Worm (Caenorhabditis elegans) whole organism, L4 larva: Measurements from ENCODE around the gene F36H5.13.

Experiments
- D1046.2 ChIP-seq: fragments of 200-800 bp; sonication (Bioruptor generic); IDR thresholded peaks from 2 replicates; pipeline ENCODE4 v1.3.6; 2022; ENCODE audit warnings: missing genetic modification characterization, missing compliant biosample characterization
- F10B5.3 ChIP-seq: sonication (generic microtip); optimal IDR thresholded peaks from 2 replicates; lab custom pipeline; 2016; ENCODE audit warnings: mild to moderate bottlenecking, missing genetic modification characterization, missing compliant biosample characterization
- F44E2.7 ChIP-seq: fragments of 200-800 bp; sonication (Bioruptor generic); IDR thresholded peaks from 2 replicates; pipeline ENCODE4 v2.1.2; 2022; ENCODE audit warnings: missing genetic modification characterization, missing compliant biosample characterization
- F49E8.2 ChIP-seq: sonication (generic microtip); optimal IDR thresholded peaks from 2 replicates; lab custom pipeline; 2016; ENCODE audit warnings: missing compliant biosample characterization, mild to moderate bottlenecking, missing genetic modification characterization, borderline replicate concordance
- R02D3.7 ChIP-seq: fragments of 150-350 bp; sonication (generic microtip); optimal IDR thresholded peaks from 3 replicates; lab custom pipeline; 2014; ENCODE audit warnings: missing biosample characterization, missing genetic modification characterization
- T26A8.4 ChIP-seq: fragments of 200-800 bp; sonication (Bioruptor generic); IDR thresholded peaks from 2 replicates; pipeline ENCODE4 v1.3.6; 2022; ENCODE audit warnings: missing genetic modification characterization, missing compliant biosample characterization
- Y48G9A.11 ChIP-seq: fragments of 200-800 bp; sonication (Bioruptor generic); IDR thresholded peaks from 2 replicates; pipeline ENCODE4 v1.3.6; 2022; ENCODE audit warnings: missing genetic modification reagents, missing genetic modification characterization, missing compliant biosample characterization
- ZK546.5 ChIP-seq, 2 experiments: sonication (generic microtip); optimal IDR thresholded peaks; 2 replicates each; lab custom pipeline; 2017; ENCODE audit warnings: missing biosample characterization in 2 of 2, missing genetic modification characterization in 2 of 2
- aha-1 ChIP-seq: fragments of 150-350 bp; peaks from one replicate; lab custom pipeline; 2014; ENCODE audit warnings: missing biosample characterization, missing genetic modification characterization
- attf-4 ChIP-seq: sonication (generic microtip); optimal IDR thresholded peaks from 3 replicates; lab custom pipeline; 2017; ENCODE audit warnings: missing biosample characterization, missing genetic modification characterization
- ceh-82 ChIP-seq: sonication (generic microtip); optimal IDR thresholded peaks from 2 replicates; lab custom pipeline; 2017; ENCODE audit warnings: missing biosample characterization, missing genetic modification characterization
- daf-16 ChIP-seq, 3 experiments: sonication (generic microtip); optimal IDR thresholded peaks; 2 replicates each; lab custom pipeline; 2016 to 2017; ENCODE audit warnings: missing genetic modification characterization in 3 of 3, missing genetic modification reagents in 3 of 3, mild to moderate bottlenecking in 2 of 3, missing compliant biosample characterization in 2 of 3, missing biosample characterization in 1 of 3, moderate library complexity in 1 of 3
- dmd-6 ChIP-seq: fragments of 200-800 bp; sonication (Bioruptor generic); IDR thresholded peaks from 2 replicates; pipeline ENCODE4 v1.3.6; 2022; ENCODE audit warnings: missing genetic modification reagents, missing genetic modification characterization, missing compliant biosample characterization
- duxl-1 ChIP-seq: sonication (generic microtip); optimal IDR thresholded peaks from 2 replicates; lab custom pipeline; 2016; ENCODE audit warnings: mild to moderate bottlenecking, missing genetic modification characterization, moderate library complexity, missing compliant biosample characterization; ENCODE audit not compliant: poor library complexity
- gei-8 ChIP-seq: fragments of 200-800 bp; sonication (Bioruptor generic); optimal IDR thresholded peaks from 2 replicates; lab custom pipeline; 2018; ENCODE audit warnings: mild to moderate bottlenecking, missing genetic modification characterization, missing compliant biosample characterization
- hlh-11 ChIP-seq: fragments of 200-800 bp; sonication (Bioruptor generic); optimal IDR thresholded peaks from 2 replicates; lab custom pipeline; 2018; ENCODE audit warnings: mild to moderate bottlenecking, missing genetic modification characterization, missing compliant biosample characterization
- jun-1 ChIP-seq: fragments of 150-350 bp; optimal IDR thresholded peaks from 2 replicates; lab custom pipeline; 2014; ENCODE audit warnings: missing biosample characterization, missing genetic modification reagents, missing genetic modification characterization
- lim-7 ChIP-seq: fragments of 200-800 bp; sonication (Bioruptor generic); IDR thresholded peaks from 2 replicates; pipeline ENCODE4 v1.3.6; 2022; ENCODE audit warnings: missing genetic modification characterization, missing compliant biosample characterization
- lin-1 ChIP-seq: fragments of 200-800 bp; sonication (Bioruptor generic); IDR thresholded peaks from 2 replicates; pipeline ENCODE4 v1.3.6; 2022; ENCODE audit warnings: missing genetic modification reagents, missing genetic modification characterization, missing compliant biosample characterization
- lin-13 ChIP-seq: fragments of 150-350 bp; optimal IDR thresholded peaks from 2 replicates; lab custom pipeline; 2014; ENCODE audit warnings: missing biosample characterization, missing genetic modification reagents, missing genetic modification characterization
- lin-38 ChIP-seq: fragments of 200-800 bp; sonication (Bioruptor generic); IDR thresholded peaks from 2 replicates; pipeline ENCODE4 v1.3.6; 2022; ENCODE audit warnings: missing genetic modification reagents, missing genetic modification characterization, missing compliant biosample characterization
- lsy-2 ChIP-seq, 2 experiments: fragments of 150-350 bp in 1 of 2; sonication (generic microtip) in 1 of 2; optimal IDR thresholded peaks; 2 replicates each; lab custom pipeline; 2014 to 2017; ENCODE audit warnings: missing biosample characterization in 2 of 2, missing genetic modification characterization in 2 of 2
- madf-9 ChIP-seq: fragments of 200-800 bp; sonication (Bioruptor generic); conservative IDR thresholded peaks from 2 replicates; pipeline ENCODE4 v1.3.6; 2022; ENCODE audit warnings: missing genetic modification reagents, missing genetic modification characterization, missing compliant biosample characterization
- mdl-1 ChIP-seq, 2 experiments: fragments of 150-350 bp in 1 of 2; sonication (generic microtip) in 1 of 2; optimal IDR thresholded peaks; 2 replicates each; lab custom pipeline; 2014 to 2017; ENCODE audit warnings: missing biosample characterization in 2 of 2, missing genetic modification characterization in 2 of 2
- mdt-29 ChIP-seq: fragments of 200-800 bp; sonication (Bioruptor generic); IDR thresholded peaks from 2 replicates; pipeline ENCODE4 v1.3.6; 2022; ENCODE audit warnings: missing genetic modification reagents, missing genetic modification characterization, missing compliant biosample characterization
- mes-2 ChIP-seq: sonication (generic microtip); optimal IDR thresholded peaks from 2 replicates; lab custom pipeline; 2016; ENCODE audit warnings: missing genotype, mild to moderate bottlenecking, missing genetic modification characterization, missing compliant biosample characterization; ENCODE audit not compliant: poor library complexity, severe bottlenecking
- mxl-3 ChIP-seq: fragments of 200-800 bp; sonication (Bioruptor generic); optimal IDR thresholded peaks from 2 replicates; lab custom pipeline; 2018; ENCODE audit warnings: mild to moderate bottlenecking, missing genetic modification characterization, missing compliant biosample characterization
- nhr-10 ChIP-seq: fragments of 150-350 bp; optimal IDR thresholded peaks from 2 replicates; lab custom pipeline; 2014; ENCODE audit warnings: missing biosample characterization, missing genetic modification characterization
- nhr-102 ChIP-seq: sonication (generic microtip); optimal IDR thresholded peaks from 2 replicates; lab custom pipeline; 2016; ENCODE audit warnings: mild to moderate bottlenecking, missing genetic modification characterization, moderate library complexity, missing compliant biosample characterization
- nhr-237 ChIP-seq: sonication (generic microtip); optimal IDR thresholded peaks from 2 replicates; lab custom pipeline; 2017; ENCODE audit warnings: missing biosample characterization, missing genetic modification characterization
- nhr-28 ChIP-seq: fragments of 150-350 bp; optimal IDR thresholded peaks from 2 replicates; lab custom pipeline; 2014; ENCODE audit warnings: missing biosample characterization, missing genetic modification characterization
- nhr-41 ChIP-seq: fragments of 200-800 bp; sonication (Bioruptor generic); IDR thresholded peaks from 2 replicates; pipeline ENCODE4 v1.3.6; 2022; ENCODE audit warnings: missing genetic modification reagents, missing genetic modification characterization, missing compliant biosample characterization
- nhr-77 ChIP-seq: fragments of 150-350 bp; optimal IDR thresholded peaks from 2 replicates; lab custom pipeline; 2014; ENCODE audit warnings: missing biosample characterization, missing genetic modification characterization
- pha-4 ChIP-seq, 2 experiments: fragments of 150-350 bp in 1 of 2; fragments of 200-800 bp in 1 of 2; sonication (Bioruptor generic) in 1 of 2; IDR thresholded peaks in 1 of 2; optimal IDR thresholded peaks in 1 of 2; 2 replicates each; pipeline versions ENCODE4 v1.3.6 to Lab custom; 2014 to 2022; ENCODE audit warnings: missing genetic modification characterization in 2 of 2, missing genetic modification reagents in 2 of 2, missing biosample characterization in 1 of 2, missing compliant biosample characterization in 1 of 2
- php-3 ChIP-seq: fragments of 200-800 bp; sonication (Bioruptor generic); IDR thresholded peaks from 2 replicates; pipeline ENCODE4 v1.3.6; 2022; ENCODE audit warnings: missing genetic modification reagents, missing genetic modification characterization, missing compliant biosample characterization
- pqm-1 ChIP-seq: sonication (generic microtip); optimal IDR thresholded peaks from 2 replicates; lab custom pipeline; 2017; ENCODE audit warnings: missing biosample characterization, missing genetic modification characterization
- rbr-2 ChIP-seq: sonication (generic microtip); optimal IDR thresholded peaks from 2 replicates; lab custom pipeline; 2016; ENCODE audit warnings: missing genotype, missing genetic modification characterization, missing compliant biosample characterization
- set-16 ChIP-seq: fragments of 200-800 bp; sonication (Bioruptor generic); IDR thresholded peaks from 2 replicates; pipeline ENCODE4 v1.3.6; 2022; ENCODE audit warnings: missing genetic modification reagents, missing genetic modification characterization, missing compliant biosample characterization
- skn-1 ChIP-seq: fragments of 150-350 bp; optimal IDR thresholded peaks from 2 replicates; lab custom pipeline; 2014; ENCODE audit warnings: missing biosample characterization, missing genetic modification characterization
- snpc-4 ChIP-seq: fragments of 150-350 bp; optimal IDR thresholded peaks from 2 replicates; lab custom pipeline; 2014; ENCODE audit warnings: missing biosample characterization, missing genetic modification characterization
- spr-1 ChIP-seq: sonication (generic microtip); optimal IDR thresholded peaks from 2 replicates; lab custom pipeline; 2016; ENCODE audit warnings: mild to moderate bottlenecking, missing genetic modification characterization, missing compliant biosample characterization
- spr-3 ChIP-seq: fragments of 200-800 bp; sonication (Bioruptor generic); optimal IDR thresholded peaks from 2 replicates; lab custom pipeline; 2018; ENCODE audit warnings: mild to moderate bottlenecking, missing genetic modification characterization, missing compliant biosample characterization
- tag-97 ChIP-seq: fragments of 200-800 bp; sonication (Bioruptor generic); IDR thresholded peaks from 2 replicates; pipeline ENCODE4 v1.3.6; 2022; ENCODE audit warnings: missing genetic modification characterization, missing compliant biosample characterization
- unc-130 ChIP-seq: sonication (generic microtip); optimal IDR thresholded peaks from 2 replicates; lab custom pipeline; 2016; ENCODE audit warnings: missing genetic modification reagents, missing genetic modification characterization, missing compliant biosample characterization
- unc-62 ChIP-seq, 3 experiments: fragments of 150-350 bp in 1 of 3; sonication (generic microtip); optimal IDR thresholded peaks in 2 of 3; peaks in 1 of 3; 1 replicate in 1 of 3; 2 replicates in 2 of 3; lab custom pipeline; 2014 to 2017; ENCODE audit warnings: missing biosample characterization in 3 of 3, missing genetic modification characterization in 3 of 3, missing genetic modification reagents in 3 of 3, missing genotype in 1 of 3
- vab-7 ChIP-seq: fragments of 200-800 bp; sonication (Bioruptor generic); IDR thresholded peaks from 2 replicates; pipeline ENCODE4 v1.3.6; 2022; ENCODE audit warnings: missing genetic modification reagents, missing genetic modification characterization, missing compliant biosample characterization
- zag-1 ChIP-seq: fragments of 150-350 bp; optimal IDR thresholded peaks from 2 replicates; lab custom pipeline; 2014; ENCODE audit warnings: missing biosample characterization, missing genetic modification characterization
- zip-11 ChIP-seq: fragments of 200-800 bp; sonication (Bioruptor generic); IDR thresholded peaks from 2 replicates; pipeline ENCODE4 v1.3.6; 2022; ENCODE audit warnings: missing genetic modification characterization, missing compliant biosample characterization

The F36H5.13 gene

DNA sequence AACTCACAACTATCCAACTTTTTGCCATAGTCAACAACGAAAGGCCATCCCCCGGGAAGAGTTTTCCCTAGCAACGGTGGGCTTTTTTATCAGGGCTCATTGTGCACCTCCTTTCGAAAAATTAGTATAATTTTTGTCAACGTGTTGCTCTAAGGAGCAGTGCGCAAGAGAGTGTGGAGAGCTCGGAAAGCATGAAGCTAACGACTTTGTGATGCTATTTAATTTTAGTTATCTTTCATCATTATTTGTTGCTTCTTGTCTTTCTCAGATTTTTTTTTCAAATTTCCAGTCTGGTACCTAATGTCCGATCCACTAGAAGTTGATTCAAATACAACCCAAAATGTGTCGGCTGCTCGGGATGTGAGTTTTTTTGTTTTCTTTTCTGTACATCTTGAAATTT is 20.2 kb downstream of the F36H5.13 start, which contains the start of gene ceh-81:
Gene ceh-81 (plus strand): TSS at position 301 of the 400 bp plus-strand sequence.
- peak in 1 of 2 experiments; percentile 23 for TF ChIP-seq unc-62 (GFP tag; optimal IDR thresholded peaks at IDR 0.05 in 1 of 2; lab: Kevin White, UChicago)
- TF ChIP-seq unc-62 (tag; optimal IDR thresholded peaks at IDR 0.05; lab: Kevin White, UChicago), result no peak
- TF ChIP-seq spr-3, result no peak
- TF ChIP-seq, all 104 proteins: peak for 1

DNA sequence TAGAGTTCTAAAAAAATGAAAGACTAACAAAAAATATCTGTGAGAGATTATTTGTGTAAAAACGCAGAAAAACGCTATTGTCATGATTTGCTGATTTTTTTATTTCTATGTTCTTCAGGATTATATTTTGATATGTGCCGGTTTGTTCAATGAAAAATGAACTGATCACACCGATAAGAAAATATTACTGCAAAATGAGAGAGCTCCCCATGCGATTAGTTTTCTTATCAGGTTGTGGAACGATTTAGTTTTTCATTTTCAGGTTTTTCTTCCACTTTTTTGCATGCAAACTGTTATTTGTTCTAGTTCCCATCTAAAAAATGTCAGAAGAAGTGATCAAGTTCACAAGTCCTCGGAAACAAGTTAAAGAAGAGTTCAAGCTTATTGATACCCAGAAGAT is 22.1 kb downstream of the F36H5.13 start, which contains the start of gene btb-9:
Gene btb-9 (plus strand): TSS at position 254 of the 400 bp plus-strand sequence.
- TF ChIP-seq snpc-4 (tag; lab: Kevin White, UChicago) (no peak), nhr-237 (tag; lab: Kevin White, UChicago) (no peak), nhr-28 (peak; percentile 84), mdl-1 (tag; optimal IDR thresholded peaks at IDR 0.05; lab: Kevin White, UChicago) (no peak), T26A8.4 (GFP tag; lab: Robert Waterston, UW) (no peak), daf-16 (GFP tag; optimal IDR thresholded peaks at IDR 0.05; lab: Kevin White, UChicago) (no peak), daf-16 (tag; optimal IDR thresholded peaks at IDR 0.05; lab: Kevin White, UChicago) (peak; percentile 58), zag-1 (tag; lab: Kevin White, UChicago) (no peak), mdt-29 (GFP tag; lab: Robert Waterston, UW) (no peak), Y48G9A.11 (GFP tag; lab: Robert Waterston, UW) (no peak), ceh-82 (tag; lab: Kevin White, UChicago) (no peak), skn-1 (tag; lab: Kevin White, UChicago) (no peak), nhr-10 (tag; lab: Kevin White, UChicago) (no peak), zip-11 (no peak), pqm-1 (tag; lab: Kevin White, UChicago) (peak; percentile 96), F49E8.2 (tag; lab: Kevin White, UChicago) (no peak), php-3 (GFP tag; lab: Robert Waterston, UW) (0 out of 2 replicates have a peak, but pooled peaks have one; percentile 11), tag-97 (no peak), madf-9 (GFP tag; lab: Robert Waterston, UW) (no peak), hlh-11 (tag; lab: Kevin White, UChicago) (peak; percentile 51), F10B5.3 (no peak), gei-8 (no peak), mxl-3 (GFP tag; lab: Kevin White, UChicago) (no peak), mes-2 (tag; lab: Kevin White, UChicago) (no peak), nhr-41 (GFP tag; lab: Robert Waterston, UW) (no peak), lin-1 (GFP tag; lab: Robert Waterston, UW) (no peak), nhr-77 (tag; lab: Kevin White, UChicago) (no peak), nhr-102 (no peak), D1046.2 (GFP tag; lab: Robert Waterston, UW) (no peak), unc-130 (no peak), lsy-2 (tag; optimal IDR thresholded peaks at IDR 0.05; lab: Kevin White, UChicago) (no peak), lin-13 (GFP tag; lab: Kevin White, UChicago) (no peak), aha-1 (peak; percentile 9), lin-38 (GFP tag; lab: Robert Waterston, UW) (no peak), set-16 (GFP tag; lab: Robert Waterston, UW) (no peak), lim-7 (GFP tag; lab: Robert Waterston, UW) (no peak), spr-3 (no peak), ZK546.5 (tag; optimal IDR thresholded peaks at IDR 0.05; lab: Kevin White, UChicago) (no peak), dmd-6 (GFP tag; lab: Robert Waterston, UW) (peak; percentile 72), duxl-1 (peak; percentile 4), spr-1 (no peak), F44E2.7 (GFP tag; lab: Robert Waterston, UW) (no peak), attf-4 (tag; lab: Kevin White, UChicago) (no peak), R02D3.7 (no peak), jun-1 (tag; lab: Kevin White, UChicago) (no peak), vab-7 (GFP tag; lab: Robert Waterston, UW) (no peak), unc-62 (GFP tag; optimal IDR thresholded peaks at IDR 0.05 in 1 of 2; lab: Kevin White, UChicago) (no peak), unc-62 (tag; optimal IDR thresholded peaks at IDR 0.05; lab: Kevin White, UChicago) (no peak), rbr-2 (tag; lab: Kevin White, UChicago) (no peak), pha-4 (GFP tag; IDR thresholded peaks at IDR 0.05; lab: Robert Waterston, UW) (no peak), pha-4 (tag; optimal IDR thresholded peaks at IDR 0.05; lab: Kevin White, UChicago) (no peak)
